Worm (Caenorhabditis elegans): ENCODE results near the gene F35E12.9.
A peak's percentile ranks its signal among the peaks of the same experiment; 100 is the strongest.

F35E12.9 gene

ce11 chrV:13789362-13789761 lies 44.4 kb upstream of the F35E12.9 start:
- peak; percentile 85 for TF ChIP-seq mls-2 (tag; optimal IDR thresholded peaks at IDR 0.05)
- peak; percentile 93 for TF ChIP-seq nhr-2 (tag; optimal IDR thresholded peaks at IDR 0.05)
- peak; percentile 24 for TF ChIP-seq ceh-43 (GFP tag; optimal IDR thresholded peaks at IDR 0.05)
- peak; percentile 59 for TF ChIP-seq ces-1 (GFP tag; optimal IDR thresholded peaks at IDR 0.05)
- TF ChIP-seq cnd-1 (tag; optimal IDR thresholded peaks at IDR 0.05): peak; percentile 9
- TF ChIP-seq hlh-1 (tag; optimal IDR thresholded peaks at IDR 0.05): peak; percentile 47
- no peak for TF ChIP-seq unc-39 (tag; optimal IDR thresholded peaks at IDR 0.05)
- peak; percentile 38 for TF ChIP-seq sptf-1 (tag; optimal IDR thresholded peaks at IDR 0.05)
- TF ChIP-seq nhr-237 (tag; optimal IDR thresholded peaks at IDR 0.05): peak; percentile 82
- TF ChIP-seq lin-13 (tag; optimal IDR thresholded peaks at IDR 0.05): peak; percentile 78
- TF ChIP-seq unc-62 (GFP tag; optimal IDR thresholded peaks at IDR 0.05): peak; percentile 94
- TF ChIP-seq drap-1 (GFP tag; optimal IDR thresholded peaks at IDR 0.05): peak; percentile 43
- TF ChIP-seq elt-3 (tag; optimal IDR thresholded peaks at IDR 0.05): no peak
- peak; percentile 97 for TF ChIP-seq pha-4 (tag; optimal IDR thresholded peaks at IDR 0.05)
- peak; percentile 81 for TF ChIP-seq mep-1 (tag; optimal IDR thresholded peaks at IDR 0.05)
- TF ChIP-seq sem-2 (GFP tag; optimal IDR thresholded peaks at IDR 0.05): no peak
- TF ChIP-seq ceh-39 (tag; optimal IDR thresholded peaks at IDR 0.05): peak; percentile 36
- TF ChIP-seq unc-120 (tag; optimal IDR thresholded peaks at IDR 0.05; ENCODE audit: poor library complexity, severe bottlenecking): peak; percentile 91
- no peak for TF ChIP-seq zip-8 (tag; optimal IDR thresholded peaks at IDR 0.05)
- peak; percentile 75 for TF ChIP-seq lsy-2 (tag; optimal IDR thresholded peaks at IDR 0.05)
- TF ChIP-seq nhr-76 (tag; optimal IDR thresholded peaks at IDR 0.05): no peak
- TF ChIP-seq nhr-28 (tag; optimal IDR thresholded peaks at IDR 0.05): no peak

ce11 chrV:13787948-13788681 lies 43.2 kb upstream of the F35E12.9 start:
- TF ChIP-seq tbx-8 (GFP tag; optimal IDR thresholded peaks at IDR 0.05) (no peak), nhr-2 (tag; optimal IDR thresholded peaks at IDR 0.05) (no peak), ceh-43 (GFP tag; optimal IDR thresholded peaks at IDR 0.05) (no peak), nhr-76 (tag; optimal IDR thresholded peaks at IDR 0.05) (no peak), ham-2 (GFP tag; optimal IDR thresholded peaks at IDR 0.05) (no peak), elt-1 (tag; optimal IDR thresholded peaks at IDR 0.05; ENCODE audit: borderline replicate concordance, insufficient read depth) (no peak), mep-1 (tag; optimal IDR thresholded peaks at IDR 0.05) (no peak), nhr-237 (tag; optimal IDR thresholded peaks at IDR 0.05) (no peak), lin-13 (tag; optimal IDR thresholded peaks at IDR 0.05) (no peak), blmp-1 (tag; optimal IDR thresholded peaks at IDR 0.05) (no peak), ceh-39 (tag; optimal IDR thresholded peaks at IDR 0.05) (no peak), M03D4.4 (tag; optimal IDR thresholded peaks at IDR 0.05) (no peak), unc-120 (tag; optimal IDR thresholded peaks at IDR 0.05; ENCODE audit: poor library complexity, severe bottlenecking) (no peak), elt-3 (tag; optimal IDR thresholded peaks at IDR 0.05) (no peak), bed-3 (GFP tag; optimal IDR thresholded peaks at IDR 0.05) (no peak), pha-4 (tag; optimal IDR thresholded peaks at IDR 0.05) (no peak), sem-2 (GFP tag; optimal IDR thresholded peaks at IDR 0.05) (no peak)

- TF ChIP-seq elt-3 (tag; optimal IDR thresholded peaks at IDR 0.05): no peak
- no peak for TF ChIP-seq tbx-8 (GFP tag; optimal IDR thresholded peaks at IDR 0.05)
- TF ChIP-seq nhr-2 (tag; optimal IDR thresholded peaks at IDR 0.05): peak; percentile 98
- peak; percentile 42 for TF ChIP-seq lsy-2 (tag; optimal IDR thresholded peaks at IDR 0.05)
- TF ChIP-seq pha-4 (tag; optimal IDR thresholded peaks at IDR 0.05): no peak
- no peak for TF ChIP-seq flh-1 (GFP tag; optimal IDR thresholded peaks at IDR 0.05)
- peak; percentile 30 for TF ChIP-seq nhr-237 (tag; optimal IDR thresholded peaks at IDR 0.05)
- peak; percentile 8 for TF ChIP-seq unc-120 (tag; optimal IDR thresholded peaks at IDR 0.05; ENCODE audit: poor library complexity, severe bottlenecking)
- no peak for TF ChIP-seq sem-2 (GFP tag; optimal IDR thresholded peaks at IDR 0.05)
- peak; percentile 7 for TF ChIP-seq mep-1 (tag; optimal IDR thresholded peaks at IDR 0.05)
- peak; percentile 43 for TF ChIP-seq unc-62 (GFP tag; optimal IDR thresholded peaks at IDR 0.05)
Measured at ce11 chrV:13787225-13787898, 42.4 kb upstream of the F35E12.9 start, which contains the start of the genes F53C11.4 and F53C11.5. Gene F53C11.4 (minus strand): TSS chrV:13787352. Gene F53C11.5 (plus strand): TSS chrV:13787549.

- TF ChIP-seq ztf-11 (tag; optimal IDR thresholded peaks at IDR 0.05) (no peak), drap-1 (GFP tag; optimal IDR thresholded peaks at IDR 0.05) (no peak), nhr-12 (tag; optimal IDR thresholded peaks at IDR 0.05) (no peak), flh-1 (GFP tag; optimal IDR thresholded peaks at IDR 0.05) (no peak), nhr-237 (tag; optimal IDR thresholded peaks at IDR 0.05) (no peak), ceh-39 (tag; optimal IDR thresholded peaks at IDR 0.05) (no peak), ceh-83 (GFP tag; optimal IDR thresholded peaks at IDR 0.05) (no peak), ces-1 (GFP tag; optimal IDR thresholded peaks at IDR 0.05) (no peak), zip-8 (tag; optimal IDR thresholded peaks at IDR 0.05) (no peak)
Measured at ce11 chrV:13785767-13786166, 40.8 kb upstream of the F35E12.9 start.
